Fruit fly (Drosophila melanogaster): ENCODE data around the gene CG45011.

DNA sequence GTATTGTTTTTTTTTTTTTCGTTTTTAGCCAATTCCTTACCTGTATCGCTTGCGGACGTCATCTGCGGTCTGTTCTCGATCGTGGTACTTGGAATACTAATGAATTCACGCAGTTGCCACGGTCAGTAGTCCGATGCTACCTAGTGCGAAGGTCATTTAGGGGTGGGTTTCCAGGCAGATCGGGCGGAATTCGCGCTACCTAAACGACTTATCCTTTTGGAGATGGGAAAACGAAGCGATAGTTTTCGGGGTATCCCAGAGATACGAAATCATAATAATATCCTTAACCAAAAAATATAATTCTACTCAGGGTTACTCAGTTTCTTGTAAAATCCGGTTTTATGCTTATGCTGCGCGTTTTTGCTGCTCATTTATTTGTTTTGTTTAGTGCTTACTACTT lies 39.9 kb upstream of the CG45011 start, which contains the start of gene CG14937:
- TF ChIP-seq usp (GFP tag; optimal IDR thresholded peaks at IDR 0.05) = no peak
- TF ChIP-seq Vsx2 (GFP tag; optimal IDR thresholded peaks at IDR 0.05; ENCODE audit: partially characterized antibody) = no peak
- no peak for TF ChIP-seq Dif (GFP tag; optimal IDR thresholded peaks at IDR 0.05; ENCODE audit: partially characterized antibody)
